Fruit fly (Drosophila melanogaster) whole organism, wandering third instar larva: ENCODE results near the gene CG7600.

ENCODE experiments used
- CrebA ChIP-seq: fragments of 200-800 bp; sonication (Bioruptor generic); optimal IDR thresholded peaks from 2 replicates; lab custom pipeline; 2016; ENCODE audit warnings: missing biosample characterization, mild to moderate bottlenecking, missing genetic modification characterization, borderline replicate concordance
- Dif ChIP-seq: fragments of 200-275, 200-300 bp; sonication (Bioruptor generic); optimal IDR thresholded peaks from 2 replicates; lab custom pipeline; 2018; ENCODE audit warnings: missing biosample characterization, missing genetic modification characterization; ENCODE audit not compliant: partially characterized antibody
- GATAd ChIP-seq: sonication (Bioruptor generic); optimal IDR thresholded peaks from 2 replicates; lab custom pipeline; 2016; ENCODE audit warnings: missing biosample characterization, missing genetic modification characterization
- HLH106 ChIP-seq: fragments of 200-800 bp; optimal IDR thresholded peaks from 3 replicates; lab custom pipeline; 2019; ENCODE audit warnings: missing biosample characterization, mild to moderate bottlenecking, missing genetic modification characterization, moderate library complexity
- Hr78 ChIP-seq: fragments of >200 bp; optimal IDR thresholded peaks from 2 replicates; lab custom pipeline; 2017; ENCODE audit warnings: missing biosample characterization, missing genetic modification characterization
- Hr83 ChIP-seq: fragments of 200-300 bp; sonication (Bioruptor generic); optimal IDR thresholded peaks from 2 replicates; lab custom pipeline; 2016; ENCODE audit warnings: missing biosample characterization, mild to moderate bottlenecking, missing genetic modification characterization, moderate library complexity; ENCODE audit not compliant: poor library complexity, severe bottlenecking
- Jra ChIP-seq: sonication (Bioruptor generic); optimal IDR thresholded peaks from 2 replicates; lab custom pipeline; 2016; ENCODE audit warnings: missing biosample characterization, missing genetic modification characterization
- Myc ChIP-seq: fragments of >200 bp; optimal IDR thresholded peaks from 2 replicates; lab custom pipeline; 2017
- N ChIP-seq: fragments of >200 bp; optimal IDR thresholded peaks from 2 replicates; lab custom pipeline; 2018; ENCODE audit warnings: missing biosample characterization, missing external identifiers, missing genetic modification characterization
- Rel ChIP-seq, 2 experiments: fragments of 200-800 bp; sonication (Bioruptor generic) in 1 of 2; optimal IDR thresholded peaks; 2 replicates in 1 of 2; 3 replicates in 1 of 2; lab custom pipeline; 2016 to 2019; ENCODE audit warnings: mild to moderate bottlenecking in 2 of 2, missing biosample characterization in 2 of 2, missing genetic modification characterization in 2 of 2, moderate library complexity in 1 of 2
- br ChIP-seq: fragments of 200-800 bp; sonication (Bioruptor generic); optimal IDR thresholded peaks from 2 replicates; lab custom pipeline; 2016; ENCODE audit warnings: missing biosample characterization, missing genetic modification characterization
- brk ChIP-seq: fragments of 200-800 bp; sonication (Bioruptor generic); optimal IDR thresholded peaks from 2 replicates; lab custom pipeline; 2016; ENCODE audit warnings: missing biosample characterization, mild to moderate bottlenecking, missing genetic modification characterization
- dl ChIP-seq, 2 experiments: fragments of 175-275, 200-275 bp in 1 of 2; fragments of 200-275 bp in 1 of 2; sonication (Bioruptor generic); optimal IDR thresholded peaks; lab custom pipeline; 2018; ENCODE audit warnings: mild to moderate bottlenecking in 2 of 2, missing biosample characterization in 2 of 2, missing genetic modification characterization in 2 of 2, moderate library complexity in 2 of 2; ENCODE audit not compliant: partially characterized antibody in 2 of 2, insufficient read depth in 1 of 2
- dmrt93B ChIP-seq: fragments of 200-800 bp; sonication (Bioruptor generic); optimal IDR thresholded peaks from 2 replicates; lab custom pipeline; 2018; ENCODE audit warnings: missing biosample characterization, mild to moderate bottlenecking, missing genetic modification characterization
- dsf ChIP-seq: sonication (Bioruptor generic); optimal IDR thresholded peaks from 2 replicates; lab custom pipeline; 2016; ENCODE audit warnings: missing biosample characterization, missing genetic modification characterization, borderline replicate concordance
- ey ChIP-seq: fragments of 200-800 bp; sonication (Bioruptor generic); optimal IDR thresholded peaks from 2 replicates; lab custom pipeline; 2016; ENCODE audit warnings: missing biosample characterization, missing genetic modification characterization
- foxo ChIP-seq, 2 experiments: fragments of 200-800 bp; sonication (Bioruptor generic); optimal IDR thresholded peaks; 2 replicates in 1 of 2; 3 replicates in 1 of 2; lab custom pipeline; 2016 to 2017; ENCODE audit warnings: missing biosample characterization in 2 of 2, missing genetic modification characterization in 2 of 2
- fru ChIP-seq: fragments of 200-800 bp; sonication (Bioruptor generic); optimal IDR thresholded peaks from 3 replicates; lab custom pipeline; 2016; ENCODE audit warnings: missing biosample characterization, mild to moderate bottlenecking, missing genetic modification characterization
- h ChIP-seq: fragments of 200-800 bp; sonication (Bioruptor generic); optimal IDR thresholded peaks from 3 replicates; lab custom pipeline; 2016; ENCODE audit warnings: missing biosample characterization, mild to moderate bottlenecking, missing genetic modification characterization
- lola ChIP-seq: fragments of >200 bp; optimal IDR thresholded peaks from 2 replicates; lab custom pipeline; 2017; ENCODE audit warnings: missing biosample characterization, missing genetic modification characterization
- pan ChIP-seq: fragments of >200 bp; optimal IDR thresholded peaks from 2 replicates; lab custom pipeline; 2017
- psq ChIP-seq: fragments of 200-800 bp; sonication (Bioruptor generic); optimal IDR thresholded peaks from 3 replicates; lab custom pipeline; 2017; ENCODE audit warnings: missing biosample characterization, mild to moderate bottlenecking, missing genetic modification characterization, moderate library complexity
- rgr ChIP-seq: fragments of 200-800 bp; sonication (Bioruptor generic); optimal IDR thresholded peaks from 3 replicates; lab custom pipeline; 2016; ENCODE audit warnings: missing biosample characterization, mild to moderate bottlenecking, missing genetic modification characterization
- sage ChIP-seq: fragments of 200-800 bp; sonication (Bioruptor generic); optimal IDR thresholded peaks from 2 replicates; lab custom pipeline; 2016; ENCODE audit warnings: missing biosample characterization, mild to moderate bottlenecking, missing genetic modification characterization
- sv ChIP-seq: fragments of 200-800 bp; sonication (Bioruptor generic); optimal IDR thresholded peaks from 3 replicates; lab custom pipeline; 2016; ENCODE audit warnings: missing biosample characterization, missing genetic modification characterization
- tai ChIP-seq: sonication (Bioruptor generic); optimal IDR thresholded peaks from 2 replicates; lab custom pipeline; 2016; ENCODE audit warnings: missing biosample characterization, missing genetic modification characterization
- usp ChIP-seq: fragments of >200 bp; optimal IDR thresholded peaks from 2 replicates; lab custom pipeline; 2017; ENCODE audit warnings: missing biosample characterization, missing genetic modification characterization
- woc ChIP-seq: sonication (Bioruptor generic); optimal IDR thresholded peaks from 2 replicates; lab custom pipeline; 2016; ENCODE audit warnings: missing biosample characterization, mild to moderate bottlenecking, missing genetic modification characterization

The CG7600 gene

dm6 chr3L:11256147-11256971 is 45.8 kb downstream of the CG7600 start (continued):
- TF ChIP-seq sage (GFP tag; lab: Kevin White, UChicago) (no peak), CrebA (GFP tag; lab: Kevin White, UChicago) (no peak), N (no peak), dmrt93B (GFP tag; lab: Kevin White, UChicago) (peak; percentile 44), tai (GFP tag; lab: Kevin White, UChicago) (no peak), usp (GFP tag; lab: Kevin White, UChicago) (no peak), brk (GFP tag; lab: Kevin White, UChicago) (peak; percentile 53)

dm6 chr3L:11258392-11258791 is 47.8 kb downstream of the CG7600 start:
- no peak for TF ChIP-seq pan (lab: Kevin White, UChicago)
- peak; percentile 30 for TF ChIP-seq fru (GFP tag; lab: Kevin White, UChicago)
- no peak for TF ChIP-seq dl (GFP tag; optimal IDR thresholded peaks at IDR 0.05; lab: Kevin White, UChicago; ENCODE audit: insufficient read depth in 1 of 2, partially characterized antibody in 2 of 2)
- TF ChIP-seq h: peak; percentile 61
- peak; percentile 39 for TF ChIP-seq rgr (GFP tag; lab: Kevin White, UChicago)

- TF ChIP-seq tai (GFP tag; lab: Kevin White, UChicago) (no peak), foxo (GFP tag; optimal IDR thresholded peaks at IDR 0.05; lab: Kevin White, UChicago) (no peak), brk (GFP tag; lab: Kevin White, UChicago) (no peak), Rel (GFP tag; optimal IDR thresholded peaks at IDR 0.05; lab: Kevin White, UChicago) (no peak), Rel (tag; optimal IDR thresholded peaks at IDR 0.05; lab: Kevin White, UChicago) (no peak), woc (GFP tag; lab: Kevin White, UChicago) (no peak), pan (lab: Kevin White, UChicago) (no peak), dmrt93B (GFP tag; lab: Kevin White, UChicago) (no peak), psq (GFP tag; lab: Kevin White, UChicago) (no peak), h (no peak), N (no peak), Hr78 (GFP tag; lab: Kevin White, UChicago) (no peak), sage (GFP tag; lab: Kevin White, UChicago) (no peak), GATAd (GFP tag; lab: Kevin White, UChicago) (no peak), dsf (GFP tag; lab: Kevin White, UChicago) (no peak)
These were observed 49.2 kb downstream of the CG7600 start for dm6 chr3L:11259759-11260158.

- peak in 1 of 2 experiments; percentile 19 for TF ChIP-seq foxo (GFP tag; optimal IDR thresholded peaks at IDR 0.05; lab: Kevin White, UChicago)
- TF ChIP-seq br (GFP tag; lab: Kevin White, UChicago): peak; percentile 32
- TF ChIP-seq rgr (GFP tag; lab: Kevin White, UChicago): no peak
- TF ChIP-seq Jra (GFP tag; lab: Kevin White, UChicago): no peak
- TF ChIP-seq ey: peak; percentile 17
- peak; percentile 41 for TF ChIP-seq fru (GFP tag; lab: Kevin White, UChicago)
- TF ChIP-seq sv: peak; percentile 82
These were observed 49.7 kb downstream of the CG7600 start for dm6 chr3L:11260275-11260734.

- no peak for TF ChIP-seq usp (GFP tag; lab: Kevin White, UChicago)
- TF ChIP-seq h: peak; percentile 44
- peak; percentile 50 for TF ChIP-seq HLH106
- TF ChIP-seq Hr78 (GFP tag; lab: Kevin White, UChicago): no peak
- TF ChIP-seq Myc (lab: Kevin White, UChicago): no peak
- TF ChIP-seq tai (GFP tag; lab: Kevin White, UChicago): peak; percentile 5
- no peak for TF ChIP-seq pan (lab: Kevin White, UChicago)
- no peak for TF ChIP-seq Hr83
- TF ChIP-seq Dif (GFP tag; lab: Kevin White, UChicago): no peak
- peak in 1 of 2 experiments; percentile 39 for TF ChIP-seq foxo (GFP tag; optimal IDR thresholded peaks at IDR 0.05; lab: Kevin White, UChicago)
- no peak for TF ChIP-seq Rel (GFP tag; optimal IDR thresholded peaks at IDR 0.05; lab: Kevin White, UChicago)
- TF ChIP-seq Rel (tag; optimal IDR thresholded peaks at IDR 0.05; lab: Kevin White, UChicago): no peak
- TF ChIP-seq sage (GFP tag; lab: Kevin White, UChicago): no peak
- TF ChIP-seq brk (GFP tag; lab: Kevin White, UChicago): no peak
- TF ChIP-seq rgr (GFP tag; lab: Kevin White, UChicago): peak; percentile 44
- TF ChIP-seq lola (GFP tag; lab: Kevin White, UChicago): no peak
- TF ChIP-seq sv: peak; percentile 31
- peak; percentile 45 for TF ChIP-seq fru (GFP tag; lab: Kevin White, UChicago)
- TF ChIP-seq, all 38 proteins: peak for 7
These were observed 50.3 kb downstream of the CG7600 start for dm6 chr3L:11260737-11261455.
